Worm (Caenorhabditis elegans) whole organism, L4 larva: ENCODE results near the gene max-2.

Experiments used
- ama-1 ChIP-seq: fragments of 150-350 bp; optimal IDR thresholded peaks from 2 replicates; lab custom pipeline; 2014; ENCODE audit warnings: inconsistent platforms, mixed read lengths
- dve-1 ChIP-seq: sonication (generic microtip); optimal IDR thresholded peaks from 2 replicates; lab custom pipeline; 2017; ENCODE audit warnings: antibody characterized with exemption, mild to moderate bottlenecking, missing genetic modification characterization, missing compliant biosample characterization; ENCODE audit not compliant: insufficient read depth
- madf-5 ChIP-seq, 2 experiments: fragments of 200-800 bp; sonication (Bioruptor generic); IDR thresholded peaks; 2 replicates each; pipeline ENCODE4 v1.3.6; 2022; ENCODE audit warnings: missing compliant biosample characterization in 2 of 2, missing genetic modification characterization in 2 of 2
- unc-62 ChIP-seq, 3 experiments: fragments of 150-350 bp in 1 of 3; sonication (generic microtip); optimal IDR thresholded peaks in 2 of 3; peaks in 1 of 3; 1 replicate in 1 of 3; 2 replicates in 2 of 3; lab custom pipeline; 2014 to 2017; ENCODE audit warnings: missing biosample characterization in 3 of 3, missing genetic modification characterization in 3 of 3, missing genetic modification reagents in 3 of 3, missing genotype in 1 of 3

DNA sequence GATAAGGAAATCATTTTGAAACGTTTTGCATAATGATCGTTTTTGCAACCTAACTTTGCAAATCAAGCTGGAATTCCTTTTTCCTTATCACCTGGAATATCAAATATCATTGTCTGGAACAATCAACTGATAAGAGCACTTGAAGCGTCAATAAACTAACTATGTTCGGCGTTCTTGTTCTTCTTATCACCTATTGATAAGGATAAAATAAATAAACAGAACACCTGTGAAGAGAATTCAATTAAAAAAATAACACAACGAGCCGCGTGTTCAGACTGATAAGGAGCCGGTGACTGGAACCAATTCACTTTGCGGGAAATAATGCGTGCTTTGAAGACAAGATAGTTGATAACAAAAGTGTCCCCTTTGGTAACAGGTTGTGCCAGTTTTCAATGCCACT is 45.4 kb downstream of the max-2 start, which contains the start of gene cyd-1:
- TF ChIP-seq madf-5 (GFP tag; IDR thresholded peaks at IDR 0.05; lab: Robert Waterston, UW) (no peak), dve-1 (tag; lab: Kevin White, UChicago) (peak; percentile 89), unc-62 (GFP tag; optimal IDR thresholded peaks at IDR 0.05 in 1 of 2; lab: Kevin White, UChicago) (peak; percentile 35 to 48), unc-62 (tag; optimal IDR thresholded peaks at IDR 0.05; lab: Kevin White, UChicago) (no peak), ama-1 (lab: Kevin White, UChicago) (no peak)
